Worm (Caenorhabditis elegans) whole organism, L2 larva: ENCODE measurements around the gene Y45G5AM.4.

Source experiments
- ama-1 ChIP-seq: fragments of 150-350 bp; optimal IDR thresholded peaks from 2 replicates; lab custom pipeline; 2018; ENCODE audit warnings: inconsistent platforms
- blmp-1 ChIP-seq: sonication (generic microtip); optimal IDR thresholded peaks from 2 replicates; lab custom pipeline; 2017; ENCODE audit warnings: missing genetic modification characterization, mild to moderate bottlenecking, missing compliant biosample characterization, antibody characterized with exemption, moderate library complexity; ENCODE audit not compliant: insufficient read depth
- fos-1 ChIP-seq: fragments of 150-350 bp; optimal IDR thresholded peaks from 2 replicates; lab custom pipeline; 2014; ENCODE audit warnings: missing biosample characterization, missing genetic modification characterization
- gmeb-1 ChIP-seq: fragments of 150-350 bp; optimal IDR thresholded peaks from 2 replicates; lab custom pipeline; 2014; ENCODE audit warnings: missing biosample characterization, missing genetic modification characterization
- nhr-23 ChIP-seq: fragments of 150-350 bp; optimal IDR thresholded peaks from 2 replicates; lab custom pipeline; 2014; ENCODE audit warnings: missing biosample characterization, missing genetic modification reagents, missing genetic modification characterization
- nhr-237 ChIP-seq: fragments of 150-350 bp; optimal IDR thresholded peaks from 2 replicates; lab custom pipeline; 2014; ENCODE audit warnings: missing biosample characterization, missing genetic modification characterization
- snpc-4 ChIP-seq: fragments of 150-350 bp; optimal IDR thresholded peaks from 2 replicates; lab custom pipeline; 2014; ENCODE audit warnings: missing biosample characterization, missing genetic modification characterization
- unc-62 ChIP-seq: fragments of 150-350 bp; optimal IDR thresholded peaks from 2 replicates; lab custom pipeline; 2014; ENCODE audit warnings: missing biosample characterization, missing genetic modification reagents, missing genetic modification characterization

DNA sequence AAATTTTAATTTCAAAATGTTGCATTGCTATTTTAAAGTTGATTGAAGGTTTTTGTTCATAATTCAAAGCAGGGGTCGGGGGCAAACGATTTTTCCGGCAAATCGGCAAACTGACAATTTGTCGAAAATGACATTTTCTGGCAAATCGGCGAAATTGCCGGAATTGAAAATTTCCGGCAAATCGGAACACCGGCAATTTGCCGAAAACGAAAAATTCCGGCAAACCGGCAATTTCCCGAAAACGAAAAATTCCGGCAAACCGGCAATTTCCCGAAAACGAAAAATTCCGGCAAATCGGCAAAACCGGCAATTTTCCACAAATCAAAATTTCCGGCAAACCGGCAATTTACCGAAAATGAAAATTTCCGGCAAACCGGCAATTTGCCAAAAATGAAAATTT is 27.2 kb downstream of the Y45G5AM.4 start:
- no peak for TF ChIP-seq nhr-237 (tag; lab: Kevin White, UChicago)
- no peak for TF ChIP-seq snpc-4 (tag; lab: Kevin White, UChicago)
- no peak for TF ChIP-seq fos-1
- no peak for TF ChIP-seq gmeb-1 (tag; lab: Kevin White, UChicago)
- TF ChIP-seq unc-62 (GFP tag; lab: Kevin White, UChicago), result no peak
- no peak for TF ChIP-seq ama-1 (lab: Kevin White, UChicago)
- no peak for TF ChIP-seq blmp-1 (tag; lab: Kevin White, UChicago)
- no peak for TF ChIP-seq nhr-23 (tag; lab: Kevin White, UChicago)
